Worm (Caenorhabditis elegans) whole organism, L2 larva: ENCODE data around the gene B0252.3.

Experiments
- C34F6.9 ChIP-seq: fragments of 150-350 bp; optimal IDR thresholded peaks from 2 replicates; lab custom pipeline; 2014; ENCODE audit warnings: missing biosample characterization, missing genetic modification characterization
- F13H6.1 ChIP-seq: sonication (generic microtip); optimal IDR thresholded peaks from 2 replicates; lab custom pipeline; 2016; ENCODE audit warnings: missing genetic modification characterization, missing compliant biosample characterization
- R02D3.7 ChIP-seq: fragments of 150-350 bp; optimal IDR thresholded peaks from 2 replicates; lab custom pipeline; 2014; ENCODE audit warnings: missing biosample characterization, missing genetic modification characterization
- Y55F3AM.14 ChIP-seq: fragments of 200-800 bp; sonication (Bioruptor generic); optimal IDR thresholded peaks from 2 replicates; lab custom pipeline; 2018; ENCODE audit warnings: mild to moderate bottlenecking, missing genetic modification characterization, missing compliant biosample characterization
- ZK546.5 ChIP-seq: sonication (generic microtip); optimal IDR thresholded peaks from 2 replicates; lab custom pipeline; 2017; ENCODE audit warnings: missing biosample characterization, missing genetic modification characterization
- aly-2 ChIP-seq: fragments of 150-350 bp; optimal IDR thresholded peaks from 2 replicates; lab custom pipeline; 2014; ENCODE audit warnings: missing biosample characterization, missing genetic modification characterization
- blmp-1 ChIP-seq: sonication (generic microtip); optimal IDR thresholded peaks from 2 replicates; lab custom pipeline; 2017; ENCODE audit warnings: missing genetic modification characterization, mild to moderate bottlenecking, missing compliant biosample characterization, antibody characterized with exemption, moderate library complexity; ENCODE audit not compliant: insufficient read depth
- ceh-82 ChIP-seq: fragments of 150-350 bp; optimal IDR thresholded peaks from 2 replicates; lab custom pipeline; 2014; ENCODE audit warnings: missing biosample characterization, missing genetic modification characterization
- crh-2 ChIP-seq: sonication (generic microtip); optimal IDR thresholded peaks from 2 replicates; lab custom pipeline; 2017; ENCODE audit warnings: missing biosample characterization, missing genetic modification characterization
- dmd-4 ChIP-seq: sonication (generic microtip); optimal IDR thresholded peaks from 2 replicates; lab custom pipeline; 2017; ENCODE audit warnings: missing biosample characterization, missing genetic modification characterization
- elt-3 ChIP-seq: sonication (generic microtip); optimal IDR thresholded peaks from 2 replicates; lab custom pipeline; 2017; ENCODE audit warnings: missing biosample characterization, missing genetic modification characterization
- fos-1 ChIP-seq: fragments of 150-350 bp; optimal IDR thresholded peaks from 2 replicates; lab custom pipeline; 2014; ENCODE audit warnings: missing biosample characterization, missing genetic modification characterization
- gmeb-1 ChIP-seq: fragments of 150-350 bp; optimal IDR thresholded peaks from 2 replicates; lab custom pipeline; 2014; ENCODE audit warnings: missing biosample characterization, missing genetic modification characterization
- lin-13 ChIP-seq: fragments of 150-350 bp; optimal IDR thresholded peaks from 2 replicates; lab custom pipeline; 2014; ENCODE audit warnings: missing biosample characterization, missing genetic modification reagents, missing genetic modification characterization
- lsy-2 ChIP-seq, 2 experiments: fragments of 150-350 bp in 1 of 2; sonication (generic microtip) in 1 of 2; optimal IDR thresholded peaks; 2 replicates each; lab custom pipeline; 2014 to 2017; ENCODE audit warnings: missing biosample characterization in 2 of 2, missing genetic modification characterization in 2 of 2
- mab-5 ChIP-seq: fragments of 150-350 bp; optimal IDR thresholded peaks from 2 replicates; lab custom pipeline; 2014; ENCODE audit warnings: missing biosample characterization, missing genetic modification characterization
- mbf-1 ChIP-seq: sonication (generic microtip); optimal IDR thresholded peaks from 2 replicates; lab custom pipeline; 2017; ENCODE audit warnings: missing biosample characterization, missing genetic modification characterization
- mdl-1 ChIP-seq, 2 experiments: fragments of 150-350 bp in 1 of 2; sonication (generic microtip) in 1 of 2; optimal IDR thresholded peaks; 2 replicates each; lab custom pipeline; 2017; ENCODE audit warnings: missing biosample characterization in 2 of 2, missing genetic modification characterization in 2 of 2
- nhr-11 ChIP-seq: fragments of 150-350 bp; optimal IDR thresholded peaks from 2 replicates; lab custom pipeline; 2014; ENCODE audit warnings: missing biosample characterization, missing genetic modification characterization
- nhr-12 ChIP-seq: fragments of 150-350 bp; optimal IDR thresholded peaks from 2 replicates; lab custom pipeline; 2014; ENCODE audit warnings: missing biosample characterization, missing genetic modification characterization
- nhr-21 ChIP-seq: fragments of 150-350 bp; optimal IDR thresholded peaks from 2 replicates; lab custom pipeline; 2014; ENCODE audit warnings: missing biosample characterization, missing genetic modification characterization
- nhr-23 ChIP-seq: fragments of 150-350 bp; optimal IDR thresholded peaks from 2 replicates; lab custom pipeline; 2014; ENCODE audit warnings: missing biosample characterization, missing genetic modification reagents, missing genetic modification characterization
- nhr-25 ChIP-seq: fragments of 150-350 bp; sonication (generic microtip); optimal IDR thresholded peaks from 3 replicates; lab custom pipeline; 2014; ENCODE audit warnings: missing biosample characterization, missing genetic modification characterization
- nhr-6 ChIP-seq: fragments of 150-350 bp; optimal IDR thresholded peaks from 2 replicates; lab custom pipeline; 2014; ENCODE audit warnings: missing biosample characterization, missing genetic modification characterization
- sma-3 ChIP-seq: sonication (generic microtip); optimal IDR thresholded peaks from 2 replicates; lab custom pipeline; 2016; ENCODE audit warnings: missing genetic modification reagents, missing genetic modification characterization, missing compliant biosample characterization
- sma-9 ChIP-seq, 2 experiments: fragments of 150-350 bp in 1 of 2; sonication (generic microtip) in 1 of 2; optimal IDR thresholded peaks; 2 replicates each; lab custom pipeline; 2014 to 2016; ENCODE audit warnings: missing genetic modification characterization in 2 of 2, mild to moderate bottlenecking in 1 of 2, missing biosample characterization in 1 of 2, missing compliant biosample characterization in 1 of 2, missing genetic modification reagents in 1 of 2, moderate library complexity in 1 of 2
- snpc-4 ChIP-seq: fragments of 150-350 bp; optimal IDR thresholded peaks from 2 replicates; lab custom pipeline; 2014; ENCODE audit warnings: missing biosample characterization, missing genetic modification characterization
- unc-55 ChIP-seq: fragments of 150-350 bp; sonication (generic microtip); optimal IDR thresholded peaks from 3 replicates; lab custom pipeline; 2014; ENCODE audit warnings: missing biosample characterization, missing genetic modification reagents, missing genetic modification characterization
- ztf-11 ChIP-seq: sonication (generic microtip); optimal IDR thresholded peaks from 2 replicates; lab custom pipeline; 2017; ENCODE audit warnings: missing biosample characterization, missing genetic modification characterization
- ztf-4 ChIP-seq: fragments of 150-350 bp; optimal IDR thresholded peaks from 2 replicates; lab custom pipeline; 2014; ENCODE audit warnings: missing biosample characterization, missing genetic modification characterization

The B0252.3 gene

DNA sequence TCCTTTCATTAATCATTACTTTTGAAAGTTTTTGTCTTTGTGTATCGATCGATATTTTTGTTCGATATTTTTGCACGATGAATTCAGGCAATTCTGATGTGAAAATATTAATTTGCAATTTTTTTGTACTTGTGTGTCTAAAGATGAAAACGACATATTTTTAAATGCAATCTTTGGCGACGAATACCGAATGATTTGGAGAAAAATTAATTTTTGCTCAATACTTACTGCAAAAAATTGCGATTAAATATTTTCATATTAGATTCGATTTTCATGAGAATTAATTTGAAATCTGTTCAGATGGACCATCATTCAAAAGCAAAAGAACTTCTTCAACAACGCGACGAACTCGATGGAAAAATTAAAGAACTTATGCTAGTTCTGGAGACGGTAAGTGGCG, 5.8 kb downstream of the B0252.3 start, which contains the start of gene psmd-9:
TSS of gene psmd-9 (plus strand) at position 301 of the 400 bp plus-strand sequence.
- TF ChIP-seq F13H6.1 (no peak), snpc-4 (tag; lab: Kevin White, UChicago) (no peak), ztf-4 (tag; lab: Kevin White, UChicago) (no peak), crh-2 (tag; lab: Kevin White, UChicago) (no peak), ceh-82 (no peak), nhr-6 (tag; lab: Kevin White, UChicago) (no peak), blmp-1 (tag; lab: Kevin White, UChicago) (no peak), nhr-25 (tag; lab: Kevin White, UChicago) (no peak), lin-13 (no peak), mdl-1 (tag; optimal IDR thresholded peaks at IDR 0.05; lab: Kevin White, UChicago) (no peak), Y55F3AM.14 (GFP tag; lab: Kevin White, UChicago) (no peak), elt-3 (tag; lab: Kevin White, UChicago) (no peak)

DNA sequence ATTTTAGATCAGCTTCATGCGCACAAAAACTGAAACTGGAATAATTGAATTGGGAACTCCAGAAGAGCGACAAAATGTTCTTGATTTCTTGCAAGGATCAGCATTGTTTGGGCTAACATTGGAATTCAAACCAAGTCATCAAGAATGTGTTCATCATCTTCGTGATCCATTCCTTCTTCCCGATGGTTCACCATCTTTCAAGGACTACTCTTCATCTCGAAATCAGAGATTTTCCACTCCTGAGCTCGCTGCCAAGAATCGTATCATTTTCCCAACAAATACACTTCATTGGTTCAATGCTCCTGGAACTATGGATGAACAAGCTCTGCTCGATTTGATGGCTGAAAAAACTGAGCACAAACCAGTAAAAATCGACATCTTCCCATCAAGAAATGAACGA, 6.8 kb downstream of the B0252.3 start:
- TF ChIP-seq R02D3.7 (tag; lab: Kevin White, UChicago) (no peak), ztf-11 (no peak), nhr-25 (tag; lab: Kevin White, UChicago) (no peak), elt-3 (tag; lab: Kevin White, UChicago) (no peak), nhr-11 (tag; lab: Kevin White, UChicago) (no peak), gmeb-1 (no peak), ztf-4 (tag; lab: Kevin White, UChicago) (no peak), mbf-1 (tag; lab: Kevin White, UChicago) (no peak), dmd-4 (no peak), crh-2 (tag; lab: Kevin White, UChicago) (no peak), nhr-23 (no peak), ceh-82 (no peak), aly-2 (tag; lab: Kevin White, UChicago) (no peak), nhr-21 (no peak), sma-9 (GFP tag; optimal IDR thresholded peaks at IDR 0.05; lab: Kevin White, UChicago) (no peak), sma-9 (tag; optimal IDR thresholded peaks at IDR 0.05; lab: Kevin White, UChicago) (no peak), C34F6.9 (tag; lab: Kevin White, UChicago) (no peak)
- TF ChIP-seq, all 48 proteins: peak for 0

- TF ChIP-seq ceh-82 (no peak), C34F6.9 (tag; lab: Kevin White, UChicago) (peak; percentile 23), fos-1 (tag; lab: Kevin White, UChicago) (peak; percentile 40), sma-9 (GFP tag; optimal IDR thresholded peaks at IDR 0.05; lab: Kevin White, UChicago) (peak; percentile 29), sma-9 (tag; optimal IDR thresholded peaks at IDR 0.05; lab: Kevin White, UChicago) (no peak), lsy-2 (tag; optimal IDR thresholded peaks at IDR 0.05; lab: Kevin White, UChicago) (peak in 1 of 2 experiments; percentile 19), F13H6.1 (no peak), sma-3 (GFP tag; lab: Kevin White, UChicago) (peak; percentile 33), unc-55 (GFP tag; lab: Kevin White, UChicago) (peak; percentile 26)
Observed at ce11 chrII:6898017-6898779, 9.4 kb downstream of the B0252.3 start, which contains the start of gene hrpl-1. hrpl-1 (plus strand) TSS chrII:6898729.

DNA sequence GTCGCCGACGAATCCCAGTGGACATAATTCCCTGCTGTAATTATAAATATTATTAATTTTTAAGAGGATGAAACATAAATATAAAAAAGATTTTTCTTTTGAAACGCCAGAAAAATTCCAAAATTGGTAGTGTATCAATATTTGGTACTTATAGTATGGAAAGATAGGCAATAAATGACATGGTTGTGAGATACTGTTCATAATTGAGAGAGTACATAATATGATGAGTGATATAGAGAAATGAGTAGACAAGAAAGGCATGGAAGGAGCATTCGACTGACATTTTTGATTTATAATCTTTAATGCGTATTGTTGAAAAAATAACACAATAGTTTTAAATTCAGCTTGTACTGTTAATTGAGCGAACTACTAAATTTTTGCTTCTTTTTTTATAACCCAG, 10.1 kb downstream of the B0252.3 start, which contains the start of gene C44B7.11:
TSS of gene C44B7.11 (minus strand) at position 34 of the 400 bp plus-strand sequence.
- TF ChIP-seq nhr-12 (tag; lab: Kevin White, UChicago) = no peak
- peak; percentile 52 for TF ChIP-seq fos-1 (tag; lab: Kevin White, UChicago)
- no peak for TF ChIP-seq crh-2 (tag; lab: Kevin White, UChicago)
- TF ChIP-seq ZK546.5 (tag; lab: Kevin White, UChicago) = no peak

ce11 chrII:6893589-6894245, 13.8 kb downstream of the B0252.3 start, which contains the start of gene adal-1:
adal-1 (minus strand) TSS chrII:6893639.
- TF ChIP-seq mab-5 (tag; lab: Kevin White, UChicago) (no peak), lsy-2 (tag; optimal IDR thresholded peaks at IDR 0.05; lab: Kevin White, UChicago) (peak in 1 of 2 experiments; percentile 35)
